Worm (Caenorhabditis elegans) whole organism, L4/young adult: ENCODE results near the gene bra-1.

Source experiments
- W03F9.2 ChIP-seq: fragments of 150-350 bp; optimal IDR thresholded peaks from 2 replicates; lab custom pipeline; 2014; ENCODE audit warnings: missing biosample characterization, missing genetic modification characterization
- him-1 ChIP-seq: sonication (generic microtip); optimal IDR thresholded peaks from 2 replicates; lab custom pipeline; 2016; ENCODE audit warnings: missing genotype, missing genetic modification reagents, missing genetic modification characterization, missing compliant biosample characterization

DNA sequence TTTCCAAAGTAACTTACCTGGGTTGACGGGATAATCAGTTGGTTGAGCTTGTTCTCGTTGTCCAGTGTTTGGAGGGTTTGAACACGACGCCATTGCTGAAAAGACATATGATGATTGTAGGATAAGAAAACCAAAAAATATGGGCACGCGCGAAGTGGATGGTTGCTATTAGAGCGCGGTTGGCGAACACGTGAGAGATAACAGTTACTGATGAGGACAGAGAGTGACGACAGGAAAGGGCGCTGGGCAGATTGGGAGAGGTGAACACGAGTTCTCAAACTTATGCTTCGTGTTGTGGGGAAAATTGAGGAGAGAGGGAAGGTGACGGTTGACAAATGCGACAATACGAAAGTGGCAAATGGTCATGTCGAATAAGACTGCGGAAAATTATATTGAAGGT lies 5.6 kb downstream of the bra-1 start, which contains the start of gene F54B11.8:
- TF ChIP-seq him-1 (tag; lab: Kevin White, UChicago): no peak
- TF ChIP-seq W03F9.2 (tag; lab: Kevin White, UChicago): no peak
